Worm (Caenorhabditis elegans) whole organism, L4 larva: Measurements from ENCODE around the gene C25H3.11.

Experiments used
- Y105C5A.15 ChIP-seq: fragments of 200-800 bp; sonication (Bioruptor generic); IDR thresholded peaks from 2 replicates; pipeline ENCODE4 v1.3.6; 2022; ENCODE audit warnings: missing genetic modification characterization, missing compliant biosample characterization
- Y75B8A.6 ChIP-seq: fragments of 200-800 bp; sonication (Bioruptor generic); IDR thresholded peaks from 2 replicates; pipeline ENCODE4 v1.3.6; 2022; ENCODE audit warnings: missing genetic modification reagents, missing genetic modification characterization, missing compliant biosample characterization
- aha-1 ChIP-seq: fragments of 150-350 bp; peaks from one replicate; lab custom pipeline; 2014; ENCODE audit warnings: missing biosample characterization, missing genetic modification characterization
- daf-16 ChIP-seq, 3 experiments: sonication (generic microtip); optimal IDR thresholded peaks; 2 replicates each; lab custom pipeline; 2016 to 2017; ENCODE audit warnings: missing genetic modification characterization in 3 of 3, missing genetic modification reagents in 3 of 3, mild to moderate bottlenecking in 2 of 3, missing compliant biosample characterization in 2 of 3, missing biosample characterization in 1 of 3, moderate library complexity in 1 of 3
- egl-27 ChIP-seq: sonication (generic microtip); optimal IDR thresholded peaks from 3 replicates; lab custom pipeline; 2017; ENCODE audit warnings: missing biosample characterization, missing genetic modification reagents, missing genetic modification characterization
- mdl-1 ChIP-seq, 2 experiments: fragments of 150-350 bp in 1 of 2; sonication (generic microtip) in 1 of 2; optimal IDR thresholded peaks; 2 replicates each; lab custom pipeline; 2014 to 2017; ENCODE audit warnings: missing biosample characterization in 2 of 2, missing genetic modification characterization in 2 of 2
- mxl-2 ChIP-seq: fragments of 200-800 bp; sonication (Bioruptor generic); conservative IDR thresholded peaks from 2 replicates; pipeline ENCODE4 v1.3.6; 2022; ENCODE audit warnings: missing genetic modification reagents, missing genetic modification characterization, missing compliant biosample characterization
- nhr-237 ChIP-seq: sonication (generic microtip); optimal IDR thresholded peaks from 2 replicates; lab custom pipeline; 2017; ENCODE audit warnings: missing biosample characterization, missing genetic modification characterization
- tra-1 ChIP-seq: fragments of 200-800 bp; sonication (Bioruptor generic); IDR thresholded peaks from 2 replicates; pipeline ENCODE4 v1.3.6; 2022; ENCODE audit warnings: missing genetic modification reagents, missing genetic modification characterization, missing compliant biosample characterization
- unc-39 ChIP-seq: sonication (generic microtip); optimal IDR thresholded peaks from 2 replicates; lab custom pipeline; 2017; ENCODE audit warnings: missing biosample characterization, missing genetic modification characterization
- unc-62 ChIP-seq, 3 experiments: fragments of 150-350 bp in 1 of 3; sonication (generic microtip); optimal IDR thresholded peaks in 2 of 3; peaks in 1 of 3; 1 replicate in 1 of 3; 2 replicates in 2 of 3; lab custom pipeline; 2014 to 2017; ENCODE audit warnings: missing biosample characterization in 3 of 3, missing genetic modification characterization in 3 of 3, missing genetic modification reagents in 3 of 3, missing genotype in 1 of 3

- TF ChIP-seq Y105C5A.15 (GFP tag; lab: Robert Waterston, UW): no peak
- TF ChIP-seq daf-16 (GFP tag; optimal IDR thresholded peaks at IDR 0.05; lab: Kevin White, UChicago): no peak
- no peak for TF ChIP-seq daf-16 (tag; optimal IDR thresholded peaks at IDR 0.05; lab: Kevin White, UChicago)
- no peak for TF ChIP-seq mdl-1 (tag; optimal IDR thresholded peaks at IDR 0.05; lab: Kevin White, UChicago)
- TF ChIP-seq unc-62 (GFP tag; optimal IDR thresholded peaks at IDR 0.05 in 1 of 2; lab: Kevin White, UChicago): no peak
- no peak for TF ChIP-seq unc-62 (tag; optimal IDR thresholded peaks at IDR 0.05; lab: Kevin White, UChicago)
- no peak for TF ChIP-seq egl-27 (tag; lab: Kevin White, UChicago)
- TF ChIP-seq nhr-237 (tag; lab: Kevin White, UChicago): no peak
- TF ChIP-seq aha-1 (tag; lab: Kevin White, UChicago): no peak
- TF ChIP-seq unc-39 (tag; lab: Kevin White, UChicago): no peak
- TF ChIP-seq Y75B8A.6: no peak
- no peak for TF ChIP-seq tra-1 (GFP tag; lab: Robert Waterston, UW)
- no peak for TF ChIP-seq mxl-2 (GFP tag; lab: Robert Waterston, UW)
Observed at ce11 chrII:5667540-5667939, 21.3 kb downstream of the C25H3.11 start.
